Worm (Caenorhabditis elegans) whole organism, L2 larva: ENCODE measurements around the gene F19B10.1.

ENCODE experiments used
- fos-1 ChIP-seq: fragments of 150-350 bp; optimal IDR thresholded peaks from 2 replicates; lab custom pipeline; 2014; ENCODE audit warnings: missing biosample characterization, missing genetic modification characterization
- nhr-11 ChIP-seq: fragments of 150-350 bp; optimal IDR thresholded peaks from 2 replicates; lab custom pipeline; 2014; ENCODE audit warnings: missing biosample characterization, missing genetic modification characterization
- nhr-23 ChIP-seq: fragments of 150-350 bp; optimal IDR thresholded peaks from 2 replicates; lab custom pipeline; 2014; ENCODE audit warnings: missing biosample characterization, missing genetic modification reagents, missing genetic modification characterization
- nhr-25 ChIP-seq: fragments of 150-350 bp; sonication (generic microtip); optimal IDR thresholded peaks from 3 replicates; lab custom pipeline; 2014; ENCODE audit warnings: missing biosample characterization, missing genetic modification characterization
- nhr-6 ChIP-seq: fragments of 150-350 bp; optimal IDR thresholded peaks from 2 replicates; lab custom pipeline; 2014; ENCODE audit warnings: missing biosample characterization, missing genetic modification characterization
- skn-1 ChIP-seq: sonication (generic microtip); optimal IDR thresholded peaks from 2 replicates; lab custom pipeline; 2017; ENCODE audit warnings: missing biosample characterization, missing genetic modification characterization
- unc-39 ChIP-seq: fragments of 150-350 bp; optimal IDR thresholded peaks from 2 replicates; lab custom pipeline; 2014; ENCODE audit warnings: missing biosample characterization, missing genetic modification characterization
- unc-55 ChIP-seq: fragments of 150-350 bp; sonication (generic microtip); optimal IDR thresholded peaks from 3 replicates; lab custom pipeline; 2014; ENCODE audit warnings: missing biosample characterization, missing genetic modification reagents, missing genetic modification characterization
- unc-62 ChIP-seq: fragments of 150-350 bp; optimal IDR thresholded peaks from 2 replicates; lab custom pipeline; 2014; ENCODE audit warnings: missing biosample characterization, missing genetic modification reagents, missing genetic modification characterization

DNA sequence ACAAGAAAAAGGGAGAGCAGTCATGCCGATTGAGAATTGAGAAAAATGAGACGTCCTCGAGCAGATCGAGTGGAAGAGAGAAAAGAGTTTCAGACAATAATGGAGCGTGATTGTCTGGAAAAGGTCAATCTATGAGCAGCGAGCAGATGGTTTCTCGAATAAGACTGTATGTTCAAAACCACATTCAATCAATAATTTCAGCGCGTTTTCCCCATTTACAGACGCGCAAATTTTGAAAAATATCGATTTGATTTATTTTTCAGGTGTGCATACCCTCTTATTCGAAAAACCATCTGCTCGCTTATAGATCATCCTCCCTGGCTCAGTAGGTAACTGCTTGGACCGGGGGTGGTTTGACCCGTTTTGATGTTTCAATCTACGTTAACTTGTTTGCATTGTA is 43.7 kb upstream of the F19B10.1 start, which contains the start of gene fbxb-31:
- no peak for TF ChIP-seq skn-1
- no peak for TF ChIP-seq nhr-23 (tag; lab: Kevin White, UChicago)
- TF ChIP-seq nhr-6 (tag; lab: Kevin White, UChicago) = no peak
- no peak for TF ChIP-seq unc-39
- no peak for TF ChIP-seq nhr-11 (tag; lab: Kevin White, UChicago)
- no peak for TF ChIP-seq nhr-25 (tag; lab: Kevin White, UChicago)
- TF ChIP-seq fos-1 = no peak
- no peak for TF ChIP-seq unc-55
- TF ChIP-seq unc-62 (GFP tag; lab: Kevin White, UChicago) = no peak
